Fruit fly (Drosophila melanogaster) whole organism, pupa: Measurements from ENCODE around the gene CG14107.

Experiments used
- CG10348 ChIP-seq: fragments of 200-800 bp; sonication (Bioruptor generic); IDR thresholded peaks from 2 replicates; pipeline ENCODE4 v1.3.6; 2022; ENCODE audit warnings: missing biosample characterization, missing genetic modification characterization
- CG12605 ChIP-seq: fragments of 200-800 bp; sonication (Bioruptor generic); IDR thresholded peaks from 2 replicates; pipeline ENCODE4 v1.3.6; 2022; ENCODE audit warnings: missing biosample characterization, missing genetic modification characterization
- CG13204 ChIP-seq: fragments of 200-800 bp; sonication (Bioruptor generic); optimal IDR thresholded peaks from 2 replicates; lab custom pipeline; 2018; ENCODE audit warnings: missing biosample characterization, mild to moderate bottlenecking, missing genetic modification characterization, moderate library complexity
- CG14655 ChIP-seq: fragments of 200-800 bp; sonication (Bioruptor generic); optimal IDR thresholded peaks from 3 replicates; lab custom pipeline; 2017; ENCODE audit warnings: mild to moderate bottlenecking, missing biosample characterization, missing genetic modification reagents, missing genetic modification characterization
- CG15710 ChIP-seq: fragments of 200-800 bp; sonication (Bioruptor generic); optimal IDR thresholded peaks from 2 replicates; lab custom pipeline; 2018; ENCODE audit warnings: missing biosample characterization, mild to moderate bottlenecking, missing genetic modification characterization, moderate library complexity
- CG32121 ChIP-seq: fragments of 200-800 bp; sonication (Bioruptor generic); IDR thresholded peaks from 2 replicates; pipeline ENCODE4 v1.3.6; 2022; ENCODE audit warnings: missing biosample characterization, missing genetic modification characterization
- CG34367 ChIP-seq: fragments of 200-800 bp; sonication (Bioruptor generic); optimal IDR thresholded peaks from 2 replicates; lab custom pipeline; 2018; ENCODE audit warnings: missing biosample characterization, mild to moderate bottlenecking, missing genetic modification characterization
- CG4496 ChIP-seq: fragments of 200-800 bp; sonication (Bioruptor generic); IDR thresholded peaks from 3 replicates; pipeline ENCODE4 v1.3.6; 2022; ENCODE audit warnings: missing biosample characterization, missing genetic modification characterization
- CG8159 ChIP-seq: fragments of 200-800 bp; sonication (Bioruptor generic); optimal IDR thresholded peaks from 3 replicates; lab custom pipeline; 2018; ENCODE audit warnings: missing biosample characterization, mild to moderate bottlenecking, missing genetic modification characterization, moderate library complexity
- CG8301 ChIP-seq: fragments of 200-800 bp; sonication (Bioruptor generic); optimal IDR thresholded peaks from 2 replicates; lab custom pipeline; 2018; ENCODE audit warnings: missing biosample characterization, mild to moderate bottlenecking, missing genetic modification characterization
- CG9948 ChIP-seq: fragments of 200-800 bp; sonication (Bioruptor generic); optimal IDR thresholded peaks from 2 replicates; lab custom pipeline; 2018; ENCODE audit warnings: missing biosample characterization, mild to moderate bottlenecking, missing genetic modification characterization, moderate library complexity
- D1 ChIP-seq: fragments of 200-800 bp; sonication (Bioruptor generic); optimal IDR thresholded peaks from 2 replicates; lab custom pipeline; 2018; ENCODE audit warnings: missing biosample characterization, mild to moderate bottlenecking, missing genetic modification characterization, moderate library complexity
- EcR ChIP-seq: fragments of 200-800 bp; sonication (Bioruptor generic); optimal IDR thresholded peaks from 3 replicates; lab custom pipeline; 2019; ENCODE audit warnings: missing biosample characterization, missing genetic modification characterization, mild to moderate bottlenecking, moderate library complexity, missing genetic modification reagents
- Ets98B ChIP-seq: fragments of 200-800 bp; sonication (Bioruptor generic); IDR thresholded peaks from 2 replicates; pipeline ENCODE4 v1.3.6; 2022; ENCODE audit warnings: missing biosample characterization, missing genetic modification characterization
- Pif1A ChIP-seq: fragments of 200-800 bp; sonication (Bioruptor generic); optimal IDR thresholded peaks from 3 replicates; lab custom pipeline; 2016; ENCODE audit warnings: missing biosample characterization, missing genetic modification characterization
- Pif1B ChIP-seq: fragments of 200-800 bp; sonication (Bioruptor generic); optimal IDR thresholded peaks from 3 replicates; lab custom pipeline; 2016; ENCODE audit warnings: missing biosample characterization, missing genetic modification characterization
- Snoo ChIP-seq: fragments of 200-800 bp; sonication (Bioruptor generic); optimal IDR thresholded peaks from 3 replicates; lab custom pipeline; 2017; ENCODE audit warnings: missing biosample characterization, mild to moderate bottlenecking, missing genetic modification characterization, inconsistent platforms
- fd96Ca ChIP-seq: fragments of 200-800 bp; sonication (Bioruptor generic); IDR thresholded peaks from 3 replicates; pipeline ENCODE4 v1.3.6; 2022; ENCODE audit warnings: missing biosample characterization, missing genetic modification characterization
- rn ChIP-seq: fragments of 200-800 bp; sonication (Bioruptor generic); IDR thresholded peaks from 2 replicates; pipeline ENCODE4 v1.3.6; 2022; ENCODE audit warnings: missing biosample characterization, missing genetic modification characterization

Gene CG14107

DNA sequence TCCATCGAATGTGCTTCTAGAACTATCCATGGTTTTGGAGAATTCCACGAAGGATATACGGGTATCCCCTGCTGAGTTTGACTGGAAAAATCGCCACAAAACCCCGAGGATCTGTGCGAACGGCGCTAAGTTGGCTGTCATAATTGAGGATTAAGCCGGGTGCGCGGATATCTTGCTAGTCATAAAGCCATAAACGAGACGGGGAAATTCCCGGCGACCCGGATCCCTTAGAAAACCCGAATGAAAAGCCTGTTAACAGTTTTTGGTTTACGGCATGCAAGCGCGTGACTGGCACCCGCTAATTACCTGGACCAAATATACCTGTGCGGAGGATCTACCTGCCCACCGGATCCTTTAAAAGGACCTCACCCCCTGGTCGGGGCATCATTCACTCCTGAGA lies 2.9 kb downstream of the CG14107 start, which contains the start of gene SNCF:
SNCF (plus strand) TSS at position 382 of the 400 bp plus-strand sequence.
- TF ChIP-seq Snoo (tag; lab: Kevin White, UChicago), result no peak
- TF ChIP-seq CG14655 (GFP tag; lab: Kevin White, UChicago), result no peak
- TF ChIP-seq Pif1A (GFP tag; lab: Kevin White, UChicago), result no peak

DNA sequence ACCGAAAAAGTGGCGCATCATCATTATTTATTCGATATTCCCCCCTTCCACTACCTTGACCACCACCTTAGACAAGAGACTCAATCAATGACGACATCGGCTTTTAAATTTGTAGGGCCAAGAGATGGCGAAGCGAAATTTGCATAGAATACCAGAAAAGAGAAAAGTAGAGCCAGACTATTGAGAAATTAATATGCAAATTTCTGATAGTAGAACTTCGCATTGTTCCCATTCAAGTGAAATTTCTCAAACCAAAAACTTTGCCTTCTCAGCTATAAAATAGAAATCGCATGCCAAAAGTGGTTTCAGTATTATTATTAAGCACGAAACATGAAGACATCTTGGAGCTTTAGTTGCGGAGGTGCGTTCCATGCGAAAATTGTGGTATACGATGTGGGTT lies 3.5 kb downstream of the CG14107 start, which contains the start of gene CG14111:
CG14111 (plus strand) TSS at position 301 of the 400 bp plus-strand sequence.
- no peak for TF ChIP-seq Snoo (tag; lab: Kevin White, UChicago)
- TF ChIP-seq EcR (GFP tag; lab: Kevin White, UChicago), result no peak

DNA sequence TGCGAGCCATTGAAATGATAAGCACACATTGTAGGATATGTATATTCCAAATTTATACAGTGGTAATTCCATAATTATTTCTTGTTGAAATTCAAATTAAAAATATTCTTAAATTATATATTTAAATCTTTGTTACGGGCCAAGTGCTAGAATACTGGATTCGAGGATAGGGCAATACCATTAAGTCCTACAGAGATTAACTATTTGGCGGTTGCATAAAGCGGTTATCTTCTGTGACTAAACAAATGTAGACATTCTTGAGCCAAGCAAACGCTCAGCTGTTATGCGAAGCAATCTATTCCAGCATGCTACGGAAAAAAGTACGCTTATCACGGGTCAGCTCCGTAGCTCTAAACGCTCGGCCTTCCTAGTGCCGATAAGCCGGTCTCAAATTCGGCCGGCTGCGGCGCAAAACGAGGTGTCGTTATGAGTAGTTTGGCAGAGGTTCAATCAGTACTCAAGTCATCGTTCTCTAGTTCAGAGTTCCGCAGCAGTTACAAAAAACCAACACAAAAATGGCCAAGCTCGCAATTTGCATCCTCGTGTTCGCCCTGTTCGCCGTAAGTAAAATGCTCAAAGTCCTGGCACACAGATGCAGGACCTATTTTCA lies 25.0 kb downstream of the CG14107 start, which contains the start of gene Nplp2:
Nplp2 (plus strand) TSS at position 293 of the 610 bp plus-strand sequence.
- no peak for TF ChIP-seq CG9948 (tag; lab: Kevin White, UChicago)
- no peak for TF ChIP-seq CG10348 (GFP tag; lab: Robert Waterston, UW)
- no peak for TF ChIP-seq EcR (GFP tag; lab: Kevin White, UChicago)
- no peak for TF ChIP-seq Snoo (tag; lab: Kevin White, UChicago)
- TF ChIP-seq CG32121 (GFP tag; lab: Robert Waterston, UW), result no peak
- no peak for TF ChIP-seq CG34367 (tag; lab: Kevin White, UChicago)
- TF ChIP-seq CG13204 (GFP tag; lab: Kevin White, UChicago), result no peak
- no peak for TF ChIP-seq CG15710 (tag; lab: Kevin White, UChicago)
- TF ChIP-seq CG8301, result no peak
- no peak for TF ChIP-seq D1 (tag; lab: Kevin White, UChicago)
- no peak for TF ChIP-seq Ets98B
- no peak for TF ChIP-seq Pif1B
- no peak for TF ChIP-seq Pif1A (GFP tag; lab: Kevin White, UChicago)
- TF ChIP-seq CG4496, result no peak
- no peak for TF ChIP-seq CG12605
- TF ChIP-seq fd96Ca (GFP tag; lab: Robert Waterston, UW), result no peak
- TF ChIP-seq rn (GFP tag; lab: Robert Waterston, UW), result no peak
- TF ChIP-seq CG14655 (GFP tag; lab: Kevin White, UChicago), result no peak

DNA sequence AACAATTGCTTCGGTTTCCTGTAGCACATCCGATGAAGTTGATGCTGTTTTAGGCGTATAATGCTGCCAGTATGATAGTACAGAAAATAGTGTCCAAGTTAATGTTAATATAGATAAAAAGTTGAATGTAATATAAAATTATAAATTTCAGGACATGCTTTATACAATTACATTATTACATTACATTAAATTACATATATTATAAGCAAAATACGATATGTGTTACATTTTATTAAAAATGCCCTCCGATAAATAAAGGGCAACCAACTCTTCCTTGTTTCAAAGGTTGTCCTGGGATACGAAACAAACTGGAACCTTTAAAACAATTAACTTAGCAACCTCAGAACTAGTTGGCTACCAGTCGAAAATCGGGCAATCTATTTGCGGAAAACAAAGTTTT lies 32.4 kb downstream of the CG14107 start, which contains the start of gene CG17687:
CG17687 (plus strand) TSS at position 301 of the 400 bp plus-strand sequence.
- no peak for TF ChIP-seq CG4496
- TF ChIP-seq CG8159 (tag; lab: Kevin White, UChicago), result no peak
- TF ChIP-seq rn (GFP tag; lab: Robert Waterston, UW), result no peak
- no peak for TF ChIP-seq CG15710 (tag; lab: Kevin White, UChicago)
- TF ChIP-seq, all 21 proteins: peak for 0
